Fruit fly (Drosophila melanogaster): ENCODE data around the gene CG17721.

CG17721 gene

dm6 chr3R:11208766-11209331 lies 26.1 kb upstream of the CG17721 start (continued):
- TF ChIP-seq CG7556 (GFP tag; optimal IDR thresholded peaks at IDR 0.05) = no peak
- peak; percentile 39 for TF ChIP-seq HmgZ (tag; optimal IDR thresholded peaks at IDR 0.05)
- no peak for TF ChIP-seq CG4617 (GFP tag; optimal IDR thresholded peaks at IDR 0.05; ENCODE audit: borderline replicate concordance)
- no peak for TF ChIP-seq corto (GFP tag; optimal IDR thresholded peaks at IDR 0.05)
- no peak for TF ChIP-seq CG12299 (tag; optimal IDR thresholded peaks at IDR 0.05)
- no peak for TF ChIP-seq chif (GFP tag; optimal IDR thresholded peaks at IDR 0.05)
- no peak for TF ChIP-seq CG34376 (GFP tag; optimal IDR thresholded peaks at IDR 0.05)
- no peak for TF ChIP-seq NC2β (GFP tag; optimal IDR thresholded peaks at IDR 0.05)
- TF ChIP-seq CG7271 (tag; optimal IDR thresholded peaks at IDR 0.05) = no peak
- TF ChIP-seq dmrt99B (tag; optimal IDR thresholded peaks at IDR 0.05) = no peak
- TF ChIP-seq CG15269 (tag; optimal IDR thresholded peaks at IDR 0.05) = no peak
- TF ChIP-seq CG8089 (GFP tag; optimal IDR thresholded peaks at IDR 0.05) = no peak
- TF ChIP-seq nom (GFP tag; optimal IDR thresholded peaks at IDR 0.05) = no peak
- 0 out of 2 replicates have a peak, but pooled peaks have one; percentile 8 for TF ChIP-seq Atf6 (GFP tag; IDR thresholded peaks at IDR 0.05)
- peak; percentile 11 for TF ChIP-seq CG7839 (tag; optimal IDR thresholded peaks at IDR 0.05)
- 0 out of 3 replicates have a peak, but pooled peaks have one; percentile 37 for TF ChIP-seq Opbp (GFP tag; IDR thresholded peaks at IDR 0.05; ENCODE audit: partially characterized antibody)
- no peak for TF ChIP-seq Gug (GFP tag; IDR thresholded peaks at IDR 0.05)
- TF ChIP-seq D (optimal IDR thresholded peaks at IDR 0.05) = no peak
- no peak for TF ChIP-seq D (GFP tag; optimal IDR thresholded peaks at IDR 0.05)
- TF ChIP-seq danr (GFP tag; IDR thresholded peaks at IDR 0.05) = no peak
- 0 out of 3 replicates have a peak, but pooled peaks have one; percentile 28 for TF ChIP-seq ci (GFP tag; IDR thresholded peaks at IDR 0.05)
- TF ChIP-seq CG13424 (tag; optimal IDR thresholded peaks at IDR 0.05) = no peak
- TF ChIP-seq Eip74EF (GFP tag; optimal IDR thresholded peaks at IDR 0.05) = peak in 1 of 2 experiments; percentile 61
- no peak for TF ChIP-seq bcd (GFP tag; optimal IDR thresholded peaks at IDR 0.05)
- no peak for TF ChIP-seq bbx (GFP tag; IDR thresholded peaks at IDR 0.05; ENCODE audit: partially characterized antibody)
- peak; percentile 2; the same call in 1 of the 2 replicates for TF ChIP-seq amos (GFP tag; IDR thresholded peaks at IDR 0.05; ENCODE audit: partially characterized antibody)
- peak; percentile 96 for TF ChIP-seq Ets97D (GFP tag; optimal IDR thresholded peaks at IDR 0.05)
- no peak for TF ChIP-seq CG9932 (GFP tag; IDR thresholded peaks at IDR 0.05)
- TF ChIP-seq CG14667 (GFP tag; IDR thresholded peaks at IDR 0.05) = no peak
- no peak for TF ChIP-seq fd102C (GFP tag; optimal IDR thresholded peaks at IDR 0.05)
- no peak for TF ChIP-seq zf30C (GFP tag; optimal IDR thresholded peaks at IDR 0.05)
- TF ChIP-seq Pdp1 (GFP tag; optimal IDR thresholded peaks at IDR 0.05) = peak in 1 of 2 experiments; percentile 98
- no peak for TF ChIP-seq CG3847 (GFP tag; IDR thresholded peaks at IDR 0.05)
- no peak for TF ChIP-seq CG12744 (GFP tag; optimal IDR thresholded peaks at IDR 0.05)
- no peak for TF ChIP-seq pho (GFP tag; optimal IDR thresholded peaks at IDR 0.05)
- peak; percentile 95 for TF ChIP-seq CG7372 (GFP tag; IDR thresholded peaks at IDR 0.05)
- no peak for TF ChIP-seq chn (GFP tag; optimal IDR thresholded peaks at IDR 0.05)
- no peak for TF ChIP-seq btn (GFP tag; optimal IDR thresholded peaks at IDR 0.05)
- peak; percentile 83 for TF ChIP-seq CG10979 (tag; optimal IDR thresholded peaks at IDR 0.05)
- TF ChIP-seq chinmo (GFP tag; IDR thresholded peaks at IDR 0.05; ENCODE audit: partially characterized antibody) = no peak
- peak; percentile 35 for TF ChIP-seq CG15479 (GFP tag; optimal IDR thresholded peaks at IDR 0.05)
- TF ChIP-seq Fer1 (GFP tag; optimal IDR thresholded peaks at IDR 0.05) = no peak
- TF ChIP-seq C15 (GFP tag; IDR thresholded peaks at IDR 0.05) = no peak
- peak; percentile 34; the same call in 1 of the 2 replicates for TF ChIP-seq Bgb (GFP tag; IDR thresholded peaks at IDR 0.05; ENCODE audit: partially characterized antibody)
